Worm (Caenorhabditis elegans): ENCODE results near the gene F13H10.8.

F13H10.8 gene

ce11 chrIV:11027560-11027959, 7.2 kb downstream of the F13H10.8 start (continued):
- TF ChIP-seq snu-23 (GFP tag; optimal IDR thresholded peaks at IDR 0.05) (peak; percentile 96), sox-4 (tag; optimal IDR thresholded peaks at IDR 0.05) (no peak), efl-1 (optimal IDR thresholded peaks at IDR 0.05) (peak; percentile 62 to 66), efl-1 (GFP tag; optimal IDR thresholded peaks at IDR 0.05 in 1 of 2) (peak; percentile 15 to 91), nhr-28 (tag; optimal IDR thresholded peaks at IDR 0.05) (no peak), zag-1 (tag; optimal IDR thresholded peaks at IDR 0.05) (no peak), C04F5.9 (tag; optimal IDR thresholded peaks at IDR 0.05) (no peak), C16A3.4 (tag; optimal IDR thresholded peaks at IDR 0.05) (peak; percentile 69), nhr-76 (tag; optimal IDR thresholded peaks at IDR 0.05) (no peak), jun-1 (tag; optimal IDR thresholded peaks at IDR 0.05) (peak; percentile 70), mep-1 (tag; optimal IDR thresholded peaks at IDR 0.05) (peak; percentile 92), hpl-2 (GFP tag; optimal IDR thresholded peaks at IDR 0.05) (no peak), snpc-4 (tag; optimal IDR thresholded peaks at IDR 0.05) (peak; percentile 10), ceh-8 (GFP tag; optimal IDR thresholded peaks at IDR 0.05) (no peak), grh-1 (GFP tag; IDR thresholded peaks at IDR 0.05) (peak; percentile 56), zip-4 (GFP tag; optimal IDR thresholded peaks at IDR 0.05) (no peak), pax-3 (tag; optimal IDR thresholded peaks at IDR 0.05) (no peak), fkh-10 (GFP tag; optimal IDR thresholded peaks at IDR 0.05) (no peak), Y116A8C.19 (tag; optimal IDR thresholded peaks at IDR 0.05; ENCODE audit: borderline replicate concordance) (no peak), ztf-4 (tag; optimal IDR thresholded peaks at IDR 0.05) (peak; percentile 92), mab-9 (GFP tag; IDR thresholded peaks at IDR 0.05) (0 out of 2 replicates have a peak, but pooled peaks have one; percentile 31), alr-1 (tag; optimal IDR thresholded peaks at IDR 0.05; ENCODE audit: borderline replicate concordance) (no peak), nhr-19 (GFP tag; conservative IDR thresholded peaks at IDR 0.05) (peak; percentile 81), C34B4.2 (tag; optimal IDR thresholded peaks at IDR 0.05) (no peak), egl-27 (tag; optimal IDR thresholded peaks at IDR 0.05) (peak; percentile 46 to 69), mef-2 (tag; optimal IDR thresholded peaks at IDR 0.05) (peak; percentile 54), unc-62 (GFP tag; optimal IDR thresholded peaks at IDR 0.05) (no peak), mdl-1 (tag; optimal IDR thresholded peaks at IDR 0.05) (peak in 1 of 2 experiments; percentile 72), ces-1 (GFP tag; optimal IDR thresholded peaks at IDR 0.05) (no peak), sup-37 (GFP tag; optimal IDR thresholded peaks at IDR 0.05) (no peak), nhr-237 (tag; optimal IDR thresholded peaks at IDR 0.05) (peak; percentile 73), nhr-71 (tag; optimal IDR thresholded peaks at IDR 0.05) (peak; percentile 95), pag-3 (tag; optimal IDR thresholded peaks at IDR 0.05; ENCODE audit: borderline replicate concordance, insufficient read depth) (peak; percentile 91), ama-1 (optimal IDR thresholded peaks at IDR 0.05) (peak; percentile 65), nhr-84 (tag; optimal IDR thresholded peaks at IDR 0.05) (no peak), unc-130 (tag; optimal IDR thresholded peaks at IDR 0.05) (peak; percentile 11), nhr-90 (tag; optimal IDR thresholded peaks at IDR 0.05; ENCODE audit: poor library complexity) (peak; percentile 71), rnt-1 (tag; optimal IDR thresholded peaks at IDR 0.05) (peak; percentile 77), F16B12.6 (tag; optimal IDR thresholded peaks at IDR 0.05) (peak; percentile 33), nhr-47 (tag; optimal IDR thresholded peaks at IDR 0.05) (peak; percentile 82), ceh-88 (GFP tag; IDR thresholded peaks at IDR 0.05) (peak; percentile 56), sptf-1 (tag; optimal IDR thresholded peaks at IDR 0.05) (no peak), skn-1 (tag; optimal IDR thresholded peaks at IDR 0.05) (peak; percentile 90), lin-14 (GFP tag; optimal IDR thresholded peaks at IDR 0.05) (peak; percentile 95), lin-35 (GFP tag; optimal IDR thresholded peaks at IDR 0.05) (peak; percentile 68 to 78), nhr-12 (tag; optimal IDR thresholded peaks at IDR 0.05) (no peak), irx-1 (tag; optimal IDR thresholded peaks at IDR 0.05) (peak; percentile 23), ztf-11 (tag; optimal IDR thresholded peaks at IDR 0.05) (peak in 1 of 2 experiments; percentile 73), fkh-8 (tag; optimal IDR thresholded peaks at IDR 0.05) (peak; percentile 68), lir-3 (tag; optimal IDR thresholded peaks at IDR 0.05; ENCODE audit: poor library complexity) (peak; percentile 35), swsn-7 (tag; optimal IDR thresholded peaks at IDR 0.05) (peak; percentile 90), unc-86 (tag; optimal IDR thresholded peaks at IDR 0.05) (peak; percentile 72), tlp-1 (tag; optimal IDR thresholded peaks at IDR 0.05) (no peak)
